Worm (Caenorhabditis elegans) whole organism, L3 larva: ENCODE results near the gene srg-20.

Experiments used
- R02D3.7 ChIP-seq: fragments of 150-350 bp; optimal IDR thresholded peaks from 2 replicates; lab custom pipeline; 2014; ENCODE audit warnings: missing biosample characterization, missing genetic modification characterization
- aly-2 ChIP-seq: fragments of 150-350 bp; optimal IDR thresholded peaks from 2 replicates; lab custom pipeline; 2014; ENCODE audit warnings: missing biosample characterization, missing genetic modification characterization
- ceh-9 ChIP-seq: sonication (generic microtip); optimal IDR thresholded peaks from 2 replicates; lab custom pipeline; 2018; ENCODE audit warnings: missing biosample characterization, missing genetic modification characterization
- nhr-12 ChIP-seq: fragments of 150-350 bp; optimal IDR thresholded peaks from 2 replicates; lab custom pipeline; 2014; ENCODE audit warnings: missing biosample characterization, missing genetic modification characterization
- pha-4 ChIP-seq: fragments of 150-350 bp; optimal IDR thresholded peaks from 2 replicates; lab custom pipeline; 2014; ENCODE audit warnings: missing biosample characterization, missing genetic modification reagents, missing genetic modification characterization
- skn-1 ChIP-seq: fragments of 150-350 bp; optimal IDR thresholded peaks from 2 replicates; lab custom pipeline; 2014; ENCODE audit warnings: missing biosample characterization, missing genetic modification characterization
- unc-62 ChIP-seq: fragments of 150-350 bp; sonication (generic microtip); optimal IDR thresholded peaks from 4 replicates; lab custom pipeline; 2014; ENCODE audit warnings: missing biosample characterization, missing genetic modification reagents, missing genetic modification characterization

- TF ChIP-seq pha-4 (tag; lab: Kevin White, UChicago) (no peak), skn-1 (no peak), aly-2 (no peak), ceh-9 (tag; lab: Kevin White, UChicago) (no peak), nhr-12 (no peak), R02D3.7 (tag; lab: Kevin White, UChicago) (no peak), unc-62 (no peak)
Measured at ce11 chrII:1662881-1663280, 26.4 kb downstream of the srg-20 start, which contains the start of gene ZC204.14.
